Fruit fly (Drosophila melanogaster): ENCODE results near the gene CG5880.

Gene CG5880

DNA sequence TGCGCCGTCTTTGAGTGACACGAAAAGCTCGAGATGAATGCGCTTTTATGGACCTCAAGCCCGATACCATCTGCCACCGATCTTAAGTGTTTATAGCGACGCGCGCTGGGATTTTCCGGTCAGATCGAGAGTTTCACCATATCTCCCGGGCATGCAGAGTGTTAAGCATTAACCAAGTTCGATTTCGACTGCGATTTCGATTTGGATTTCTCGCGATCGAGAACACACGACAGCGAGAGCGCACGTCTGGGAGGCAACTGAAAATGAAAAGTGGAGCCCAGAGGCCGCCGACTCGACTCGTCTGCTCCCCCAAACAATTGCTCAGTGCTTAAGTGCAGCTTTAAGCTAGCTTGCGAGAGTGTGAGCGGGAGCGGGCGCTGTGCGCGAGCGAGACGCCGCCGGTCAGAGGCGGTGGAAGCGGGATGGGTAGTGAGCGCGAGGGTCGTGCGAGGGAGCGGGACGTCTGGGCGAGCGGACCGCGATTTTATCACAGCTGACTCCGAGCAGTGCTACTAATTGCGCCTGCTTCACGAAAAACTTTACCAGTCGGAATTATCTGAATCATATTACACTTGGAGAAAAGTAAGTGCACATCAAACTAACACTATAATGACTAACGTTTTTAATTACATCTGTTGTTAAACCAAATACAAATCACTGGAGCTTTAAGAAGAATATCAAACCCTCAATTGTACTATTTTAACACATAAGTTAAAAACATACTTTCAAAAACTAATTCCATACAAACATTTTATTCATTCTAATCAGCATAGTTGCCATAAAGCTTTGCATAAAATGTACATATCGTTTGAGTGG lies 46.5 kb upstream of the CG5880 start, which contains the start of gene spz (continued):
- TF ChIP-seq Met (GFP tag; optimal IDR thresholded peaks at IDR 0.05) (no peak), Eip93F (GFP tag; optimal IDR thresholded peaks at IDR 0.05) (no peak), esn (GFP tag; optimal IDR thresholded peaks at IDR 0.05) (no peak), Lpt (GFP tag; optimal IDR thresholded peaks at IDR 0.05) (peak; percentile 4), vri (GFP tag; optimal IDR thresholded peaks at IDR 0.05) (no peak), CG6808 (GFP tag; optimal IDR thresholded peaks at IDR 0.05) (no peak), CG11902 (GFP tag; optimal IDR thresholded peaks at IDR 0.05) (no peak), eg (GFP tag; IDR thresholded peaks at IDR 0.05) (peak; percentile 58; the same call in 2 of the 3 replicates), CG32006 (GFP tag; optimal IDR thresholded peaks at IDR 0.05) (no peak), Sox14 (GFP tag; optimal IDR thresholded peaks at IDR 0.05) (no peak), Sox102F (GFP tag; optimal IDR thresholded peaks at IDR 0.05) (no peak), net (GFP tag; optimal IDR thresholded peaks at IDR 0.05) (peak; percentile 13), svp (GFP tag) (peak; percentile 98), CG15336 (GFP tag; IDR thresholded peaks at IDR 0.05) (peak; percentile 47), Hr39 (GFP tag; optimal IDR thresholded peaks at IDR 0.05) (no peak), CG6854 (GFP tag; optimal IDR thresholded peaks at IDR 0.05) (no peak), Hr38 (GFP tag; optimal IDR thresholded peaks at IDR 0.05) (no peak)

DNA sequence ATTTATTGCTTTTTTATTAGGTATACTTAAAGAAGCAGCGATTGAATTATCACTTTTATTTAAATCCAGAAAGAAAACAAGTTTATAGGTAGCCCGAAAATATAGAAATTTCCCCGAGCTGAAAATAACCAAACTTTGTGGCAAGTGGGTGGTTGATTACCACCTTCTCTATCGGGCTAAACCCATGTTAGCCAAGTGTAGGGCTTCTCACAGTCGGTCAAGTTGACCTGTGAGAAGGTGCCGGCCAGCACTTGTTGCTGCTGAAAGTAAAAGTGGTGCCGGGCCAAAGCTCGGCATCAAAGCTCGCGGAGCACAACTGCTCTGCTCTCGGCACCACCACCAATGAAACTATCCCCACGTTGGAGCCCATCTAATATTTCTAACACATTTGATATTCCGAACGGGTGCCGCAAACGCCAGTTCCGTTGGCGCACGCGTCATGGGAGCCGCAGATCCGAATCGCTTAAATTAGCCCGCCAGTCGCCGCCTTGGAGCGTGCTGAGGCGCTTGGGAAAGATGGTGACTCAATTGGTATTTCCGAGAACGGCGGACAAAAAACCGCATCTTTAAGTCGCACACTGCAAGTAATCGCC lies 45.5 kb upstream of the CG5880 start:
- TF ChIP-seq eg (GFP tag; IDR thresholded peaks at IDR 0.05) (0 out of 3 replicates have a peak, but pooled peaks have one; percentile 17), CG32006 (GFP tag; optimal IDR thresholded peaks at IDR 0.05) (peak; percentile 0), net (GFP tag; optimal IDR thresholded peaks at IDR 0.05) (no peak), CG7368 (GFP tag; optimal IDR thresholded peaks at IDR 0.05) (no peak), Eip78C (GFP tag) (peak; percentile 18), Blimp-1 (GFP tag; optimal IDR thresholded peaks at IDR 0.05) (peak; percentile 50)

DNA sequence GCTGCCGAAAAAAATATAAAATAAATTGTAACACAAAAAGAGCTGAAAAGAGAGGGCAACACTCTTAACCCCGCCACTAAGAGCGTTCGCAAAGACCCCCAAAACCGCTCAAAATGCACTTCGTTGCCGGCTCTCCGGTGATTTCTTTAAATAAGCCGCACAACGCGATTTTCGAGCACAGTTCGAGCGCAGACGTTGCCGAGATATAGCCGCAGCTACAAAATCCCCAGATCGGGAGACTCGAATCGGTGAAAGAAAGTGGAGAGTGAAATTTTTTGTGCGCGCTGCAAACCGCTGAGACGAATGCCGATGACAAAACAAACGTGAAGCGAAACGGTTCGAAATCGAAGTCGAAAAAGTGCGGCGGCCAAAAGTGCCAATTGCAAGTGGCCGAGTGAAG lies 40.9 kb upstream of the CG5880 start, which contains the start of gene CG14257:
Gene CG14257 (plus strand): TSS at position 177 of the 400 bp plus-strand sequence.
- no peak for TF ChIP-seq Eip78C (GFP tag)
- TF ChIP-seq Hr4 (GFP tag; optimal IDR thresholded peaks at IDR 0.05) = no peak
- no peak for TF ChIP-seq Eip75B (GFP tag; optimal IDR thresholded peaks at IDR 0.05)
- TF ChIP-seq CG6792 (GFP tag; optimal IDR thresholded peaks at IDR 0.05) = no peak
- TF ChIP-seq CG6808 (GFP tag; optimal IDR thresholded peaks at IDR 0.05) = no peak
- TF ChIP-seq CG6854 (GFP tag; optimal IDR thresholded peaks at IDR 0.05) = no peak
- TF ChIP-seq Blimp-1 (GFP tag; optimal IDR thresholded peaks at IDR 0.05) = peak; percentile 84
- no peak for TF ChIP-seq CG11762 (GFP tag; optimal IDR thresholded peaks at IDR 0.05; ENCODE audit: insufficient read depth)
- no peak for TF ChIP-seq Lpt (GFP tag; optimal IDR thresholded peaks at IDR 0.05)
- no peak for TF ChIP-seq topi (GFP tag; optimal IDR thresholded peaks at IDR 0.05)
- no peak for TF ChIP-seq CG8119 (GFP tag; IDR thresholded peaks at IDR 0.05)
- no peak for TF ChIP-seq CG16779 (tag; optimal IDR thresholded peaks at IDR 0.05)
- TF ChIP-seq spab (GFP tag; optimal IDR thresholded peaks at IDR 0.05) = no peak
- no peak for TF ChIP-seq pdm3 (GFP tag; optimal IDR thresholded peaks at IDR 0.05)
- TF ChIP-seq CG10669 (GFP tag; optimal IDR thresholded peaks at IDR 0.05) = no peak
- TF ChIP-seq Eip93F (GFP tag; optimal IDR thresholded peaks at IDR 0.05) = no peak
- TF ChIP-seq Met (GFP tag; optimal IDR thresholded peaks at IDR 0.05) = peak; percentile 10
- no peak for TF ChIP-seq Smox (GFP tag; optimal IDR thresholded peaks at IDR 0.05)
- TF ChIP-seq Sox102F (GFP tag; optimal IDR thresholded peaks at IDR 0.05) = peak; percentile 29
- TF ChIP-seq vri (GFP tag; optimal IDR thresholded peaks at IDR 0.05) = no peak
- TF ChIP-seq Hr39 (GFP tag; optimal IDR thresholded peaks at IDR 0.05) = no peak
- TF ChIP-seq CG6163 (GFP tag; IDR thresholded peaks at IDR 0.05) = no peak
- TF ChIP-seq Hr38 (GFP tag; optimal IDR thresholded peaks at IDR 0.05) = no peak
- TF ChIP-seq dsx (GFP tag; optimal IDR thresholded peaks at IDR 0.05; ENCODE audit: poor library complexity, severe bottlenecking) = peak; percentile 19
- no peak for TF ChIP-seq salr (GFP tag; optimal IDR thresholded peaks at IDR 0.05)
- TF ChIP-seq CG3919 (GFP tag; optimal IDR thresholded peaks at IDR 0.05) = peak; percentile 4
- TF ChIP-seq CG11294 (GFP tag; IDR thresholded peaks at IDR 0.05) = no peak
- TF ChIP-seq acj6 (GFP tag; optimal IDR thresholded peaks at IDR 0.05) = no peak
- no peak for TF ChIP-seq CG6276 (GFP tag; optimal IDR thresholded peaks at IDR 0.05)
- TF ChIP-seq OdsH (GFP tag; optimal IDR thresholded peaks at IDR 0.05) = no peak
- no peak for TF ChIP-seq fd59A (GFP tag; optimal IDR thresholded peaks at IDR 0.05)
- no peak for TF ChIP-seq esn (GFP tag; optimal IDR thresholded peaks at IDR 0.05)
- TF ChIP-seq Ets21C (GFP tag; optimal IDR thresholded peaks at IDR 0.05) = no peak
- no peak for TF ChIP-seq fkh (GFP tag; optimal IDR thresholded peaks at IDR 0.05)
- TF ChIP-seq CG32006 (GFP tag; optimal IDR thresholded peaks at IDR 0.05) = no peak
- no peak for TF ChIP-seq CG7368 (GFP tag; optimal IDR thresholded peaks at IDR 0.05)
- TF ChIP-seq CG31627 (GFP tag; optimal IDR thresholded peaks at IDR 0.05) = no peak

Data from whole organism, prepupa.